Fruit fly (Drosophila melanogaster) whole organism, embryonic: Measurements from ENCODE around the gene CG5665.
A peak's percentile ranks its signal among the peaks of the same experiment; 100 is the strongest.

Experiments used
- Asciz ChIP-seq: fragments of 200-800 bp; sonication (Bioruptor generic); optimal IDR thresholded peaks from 2 replicates; lab custom pipeline; 2017; ENCODE audit warnings: missing biosample characterization, mild to moderate bottlenecking, missing genetic modification characterization, missing genetic modification reagents
- Atf3 ChIP-seq: fragments of 200-800 bp; sonication (Bioruptor generic); optimal IDR thresholded peaks from 3 replicates; lab custom pipeline; 2016; ENCODE audit warnings: missing biosample characterization, missing genetic modification characterization
- Blimp-1 ChIP-seq: fragments of 200-800 bp; sonication (Bioruptor generic); optimal IDR thresholded peaks from 3 replicates; lab custom pipeline; 2018; ENCODE audit warnings: missing biosample characterization, missing genetic modification characterization, mild to moderate bottlenecking, moderate library complexity, missing genetic modification reagents
- BtbVII ChIP-seq: fragments of 200-800 bp; sonication (Bioruptor generic); optimal IDR thresholded peaks from 3 replicates; lab custom pipeline; 2017; ENCODE audit warnings: missing biosample characterization, mild to moderate bottlenecking, missing genetic modification characterization
- CG1024 ChIP-seq: fragments of 200-800 bp; sonication (Bioruptor generic); IDR thresholded peaks from 2 replicates; pipeline ENCODE4 v1.3.6; 2022; ENCODE audit warnings: missing biosample characterization, missing genetic modification characterization
- CG12769 ChIP-seq: fragments of 200-800 bp; sonication (Bioruptor generic); optimal IDR thresholded peaks from 2 replicates; lab custom pipeline; 2019; ENCODE audit warnings: missing biosample characterization, mild to moderate bottlenecking, missing genetic modification characterization, moderate library complexity
- CG13424 ChIP-seq: fragments of 200-800 bp; sonication (Bioruptor generic); optimal IDR thresholded peaks from 2 replicates; lab custom pipeline; 2019; ENCODE audit warnings: missing biosample characterization, mild to moderate bottlenecking, missing genetic modification characterization, moderate library complexity
- CG15479 ChIP-seq: fragments of 200-800 bp; sonication (Bioruptor generic); optimal IDR thresholded peaks from 3 replicates; lab custom pipeline; 2019; ENCODE audit warnings: missing biosample characterization, mild to moderate bottlenecking, missing genetic modification characterization, moderate library complexity
- CG1603 ChIP-seq: fragments of 200-800 bp; sonication (Bioruptor generic); optimal IDR thresholded peaks from 2 replicates; lab custom pipeline; 2019; ENCODE audit warnings: missing biosample characterization, mild to moderate bottlenecking, missing genetic modification characterization, moderate library complexity
- CG17361 ChIP-seq: fragments of 200-800 bp; sonication (Bioruptor generic); IDR thresholded peaks from 3 replicates; pipeline ENCODE4 v1.3.6; 2022; ENCODE audit warnings: missing biosample characterization, missing genetic modification characterization
- CG17802 ChIP-seq: fragments of 200-800 bp; sonication (Bioruptor generic); optimal IDR thresholded peaks from 2 replicates; lab custom pipeline; 2018; ENCODE audit warnings: missing biosample characterization, mild to moderate bottlenecking, missing genetic modification characterization, moderate library complexity
- CG3065 ChIP-seq: fragments of 200-800 bp; sonication (Bioruptor generic); optimal IDR thresholded peaks from 2 replicates; lab custom pipeline; 2016; ENCODE audit warnings: missing biosample characterization, missing genetic modification characterization
- CG32532 ChIP-seq: fragments of 200-800 bp; sonication (Bioruptor generic); IDR thresholded peaks from 2 replicates; pipeline ENCODE4 v1.3.6; 2022; ENCODE audit warnings: missing biosample characterization, missing genetic modification characterization
- CG3407 ChIP-seq: fragments of 200-800 bp; sonication (Bioruptor generic); optimal IDR thresholded peaks from 2 replicates; lab custom pipeline; 2018; ENCODE audit warnings: missing biosample characterization, mild to moderate bottlenecking, missing genetic modification characterization
- CG7928 ChIP-seq: fragments of 200-800 bp; sonication (Bioruptor generic); optimal IDR thresholded peaks from 2 replicates; lab custom pipeline; 2017; ENCODE audit warnings: missing biosample characterization, mild to moderate bottlenecking, missing genetic modification characterization
- CG9437 ChIP-seq: fragments of 200-800 bp; sonication (Bioruptor generic); optimal IDR thresholded peaks from 2 replicates; lab custom pipeline; 2018; ENCODE audit warnings: missing biosample characterization, mild to moderate bottlenecking, missing genetic modification characterization
- CG9932 ChIP-seq: fragments of 200-800 bp; sonication (Bioruptor generic); IDR thresholded peaks from 2 replicates; pipeline ENCODE4 v1.3.6; 2022; ENCODE audit warnings: missing biosample characterization, missing genetic modification characterization
- Dbx ChIP-seq: fragments of 200-800 bp; sonication (Bioruptor generic); IDR thresholded peaks from 3 replicates; pipeline ENCODE4 v1.3.6; 2022; ENCODE audit warnings: missing biosample characterization, missing genetic modification characterization
- Deaf1 ChIP-seq: fragments of 200-800 bp; optimal IDR thresholded peaks from 3 replicates; lab custom pipeline; 2019; ENCODE audit warnings: missing biosample characterization, mild to moderate bottlenecking, missing genetic modification characterization, moderate library complexity
- Dip2 ChIP-seq: fragments of 200-800 bp; sonication (Bioruptor generic); IDR thresholded peaks from 2 replicates; pipeline ENCODE4 v1.3.6; 2022; ENCODE audit warnings: missing biosample characterization, missing genetic modification characterization
- Doc2 ChIP-seq: fragments of 200-800 bp; sonication (Bioruptor generic); IDR thresholded peaks from 2 replicates; pipeline ENCODE4 v1.3.6; 2022; ENCODE audit warnings: missing biosample characterization, missing genetic modification characterization
- Dp ChIP-seq: fragments of 200-800 bp; sonication (Bioruptor generic); optimal IDR thresholded peaks from 2 replicates; lab custom pipeline; 2018; ENCODE audit warnings: missing biosample characterization, mild to moderate bottlenecking, missing genetic modification characterization, moderate library complexity
- Drgx ChIP-seq: fragments of 200-800 bp; sonication (Bioruptor generic); IDR thresholded peaks from 2 replicates; pipeline ENCODE4 v1.3.6; 2022; ENCODE audit warnings: missing biosample characterization, missing genetic modification characterization
- E2f2 ChIP-seq: fragments of 200-800 bp; sonication (Bioruptor generic); IDR thresholded peaks from 2 replicates; pipeline ENCODE4 v1.3.6; 2022; ENCODE audit warnings: missing biosample characterization, missing genetic modification characterization
- HLH4C ChIP-seq: fragments of 200-800 bp; sonication (Bioruptor generic); IDR thresholded peaks from 3 replicates; pipeline ENCODE4 v1.3.6; 2022; ENCODE audit warnings: missing biosample characterization, missing genetic modification characterization; ENCODE audit not compliant: partially characterized antibody
- Hr39 ChIP-seq: fragments of >200 bp; optimal IDR thresholded peaks from 2 replicates; lab custom pipeline; 2017
- Hr51 ChIP-seq, 2 experiments: fragments of 200-800 bp; sonication (Bioruptor generic); optimal IDR thresholded peaks; 2 replicates in 1 of 2; 3 replicates in 1 of 2; lab custom pipeline; 2016 to 2018; ENCODE audit warnings: missing biosample characterization in 2 of 2, missing genetic modification characterization in 2 of 2, mild to moderate bottlenecking in 1 of 2, moderate library complexity in 1 of 2
- Med ChIP-seq: fragments of 200-800 bp; sonication (Bioruptor generic); peaks from one replicate; lab custom pipeline; 2016; ENCODE audit warnings: missing biosample characterization, missing genetic modification characterization, mild to moderate bottlenecking, inconsistent platforms, moderate library complexity
- Pdp1 ChIP-seq, 2 experiments: fragments of 200-800 bp; sonication (Bioruptor generic); optimal IDR thresholded peaks; 3 replicates each; lab custom pipeline; 2016; ENCODE audit warnings: missing biosample characterization in 2 of 2, missing genetic modification characterization in 2 of 2, mild to moderate bottlenecking in 1 of 2, moderate library complexity in 1 of 2
- al ChIP-seq: fragments of 200-800 bp; sonication (Bioruptor generic); IDR thresholded peaks from 2 replicates; pipeline ENCODE4 v1.3.6; 2022; ENCODE audit warnings: missing biosample characterization, missing genetic modification characterization
- br ChIP-seq: fragments of >200 bp; optimal IDR thresholded peaks from 2 replicates; lab custom pipeline; 2017
- caup ChIP-seq: fragments of 200-800 bp; sonication (Bioruptor generic); optimal IDR thresholded peaks from 3 replicates; lab custom pipeline; 2017; ENCODE audit warnings: missing biosample characterization, mild to moderate bottlenecking, missing genetic modification characterization, moderate library complexity; ENCODE audit not compliant: severe bottlenecking
- fd64A ChIP-seq: fragments of 200-800 bp; sonication (Bioruptor generic); optimal IDR thresholded peaks from 3 replicates; lab custom pipeline; 2018; ENCODE audit warnings: missing biosample characterization, mild to moderate bottlenecking, missing genetic modification characterization
- fd96Cb ChIP-seq: fragments of 200-800 bp; sonication (Bioruptor generic); optimal IDR thresholded peaks from 2 replicates; lab custom pipeline; 2018; ENCODE audit warnings: missing biosample characterization, mild to moderate bottlenecking, missing genetic modification characterization, moderate library complexity
- insv ChIP-seq, 2 experiments: fragments of 200-800 bp; sonication (Bioruptor generic); optimal IDR thresholded peaks; 3 replicates each; lab custom pipeline; 2016 to 2018; ENCODE audit warnings: missing biosample characterization in 2 of 2, missing genetic modification characterization in 2 of 2
- lab ChIP-seq: fragments of 200-800 bp; sonication (Bioruptor generic); optimal IDR thresholded peaks from 3 replicates; lab custom pipeline; 2017; ENCODE audit warnings: missing biosample characterization, missing genetic modification characterization, mild to moderate bottlenecking, moderate library complexity, missing genetic modification reagents
- luna ChIP-seq: fragments of 200-800 bp; sonication (Bioruptor generic); optimal IDR thresholded peaks from 2 replicates; lab custom pipeline; 2016; ENCODE audit warnings: missing biosample characterization, missing genetic modification characterization
- oc ChIP-seq: fragments of 200-800 bp; sonication (Bioruptor generic); optimal IDR thresholded peaks from 2 replicates; lab custom pipeline; 2018; ENCODE audit warnings: missing biosample characterization, mild to moderate bottlenecking, missing genetic modification characterization, moderate library complexity
- ranshi ChIP-seq: fragments of 200-800 bp; sonication (Bioruptor generic); IDR thresholded peaks from 2 replicates; pipeline ENCODE4 v1.3.6; 2022; ENCODE audit warnings: missing biosample characterization, missing genetic modification characterization
- repo ChIP-seq: fragments of 200-800 bp; sonication (Bioruptor generic); optimal IDR thresholded peaks from 2 replicates; lab custom pipeline; 2016; ENCODE audit warnings: missing biosample characterization, missing genetic modification characterization
- ro ChIP-seq: fragments of 200-800 bp; sonication (Bioruptor generic); IDR thresholded peaks from 2 replicates; pipeline ENCODE4 v1.3.6; 2022; ENCODE audit warnings: missing biosample characterization, missing genetic modification characterization
- sens-2 ChIP-seq: fragments of 200-800 bp; sonication (Bioruptor generic); IDR thresholded peaks from 2 replicates; pipeline ENCODE4 v1.3.6; 2022; ENCODE audit warnings: missing biosample characterization, missing genetic modification characterization
- shn ChIP-seq: fragments of 200-800 bp; sonication (Bioruptor generic); optimal IDR thresholded peaks from 3 replicates; lab custom pipeline; 2016; ENCODE audit warnings: missing biosample characterization, missing genetic modification characterization
- sob ChIP-seq: fragments of 200-800 bp; sonication (Bioruptor generic); IDR thresholded peaks from 2 replicates; pipeline ENCODE4 v1.3.6; 2022; ENCODE audit warnings: missing biosample characterization, missing genetic modification characterization
- vvl ChIP-seq: fragments of 200-800 bp; sonication (Bioruptor generic); IDR thresholded peaks from 2 replicates; pipeline ENCODE4 v1.3.6; 2022; ENCODE audit warnings: missing biosample characterization, missing genetic modification characterization
- zf30C ChIP-seq: fragments of 200-800 bp; sonication (Bioruptor generic); optimal IDR thresholded peaks from 3 replicates; lab custom pipeline; 2018; ENCODE audit warnings: missing biosample characterization, mild to moderate bottlenecking, missing genetic modification characterization

Gene CG5665

DNA sequence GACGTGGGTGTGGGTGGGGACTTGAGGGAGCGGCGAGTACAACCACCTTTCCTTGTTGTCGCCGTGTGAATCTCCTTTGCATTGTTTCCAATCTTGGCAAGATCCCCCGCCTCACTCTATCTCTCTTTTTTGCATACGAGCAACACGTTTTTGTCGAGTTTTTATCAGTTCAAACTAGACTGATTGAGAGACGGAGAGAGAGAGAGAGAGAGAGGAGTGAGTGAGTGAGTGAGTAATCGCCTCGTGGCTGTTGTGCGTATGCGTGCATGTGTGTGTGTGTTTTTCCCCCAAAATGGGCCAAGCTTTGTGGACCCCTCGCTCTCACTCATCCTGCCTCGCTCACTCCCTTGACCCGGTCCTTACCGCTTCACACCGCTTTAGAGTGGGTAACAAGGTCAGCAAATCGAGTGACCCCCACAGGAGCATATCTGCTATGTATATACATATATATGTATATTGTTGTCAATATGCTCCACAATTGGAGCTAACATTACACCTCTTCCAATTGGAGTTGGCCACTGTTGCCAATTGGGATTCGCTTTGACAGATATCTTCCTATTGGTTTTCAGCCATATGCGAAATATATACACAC lies 8.9 kb upstream of the CG5665 start (continued):
- TF ChIP-seq Atf3 (GFP tag; lab: Kevin White, UChicago) (no peak), CG32532 (GFP tag; lab: Robert Waterston, UW) (peak; percentile 13; the same call in 1 of the 2 replicates), Doc2 (GFP tag; lab: Robert Waterston, UW) (no peak), insv (GFP tag; optimal IDR thresholded peaks at IDR 0.05; lab: Kevin White, UChicago) (peak; percentile 33 to 89), zf30C (GFP tag; lab: Kevin White, UChicago) (no peak)

DNA sequence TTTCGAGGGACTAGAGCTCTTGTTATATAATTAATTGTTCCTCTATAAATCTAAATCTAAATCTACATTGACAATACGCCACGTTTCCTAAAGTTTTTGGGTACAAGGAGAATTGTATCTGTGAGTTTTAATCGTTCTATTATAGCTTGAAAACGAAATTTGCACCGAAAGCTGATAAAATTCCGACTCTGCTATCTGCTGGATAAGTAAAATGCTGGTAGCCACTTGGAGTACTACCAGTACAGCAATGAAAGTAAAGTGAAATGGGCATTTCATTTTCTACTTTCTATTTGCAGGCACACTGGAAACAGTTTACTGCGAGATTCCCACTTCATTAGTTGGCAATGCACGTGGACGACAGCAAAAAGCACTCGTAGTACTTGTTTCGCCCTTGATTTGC lies 5.2 kb upstream of the CG5665 start, which contains the start of gene CG5618:
Gene CG5618 (plus strand): TSS at position 301 of the 400 bp plus-strand sequence.
- TF ChIP-seq CG3065 (GFP tag; lab: Kevin White, UChicago) = no peak
- peak in 1 of 2 experiments; percentile 59 for TF ChIP-seq Pdp1 (GFP tag; optimal IDR thresholded peaks at IDR 0.05; lab: Kevin White, UChicago)
- no peak for TF ChIP-seq lab (GFP tag; lab: Kevin White, UChicago)
- TF ChIP-seq sens-2 (GFP tag; lab: Robert Waterston, UW) = no peak

DNA sequence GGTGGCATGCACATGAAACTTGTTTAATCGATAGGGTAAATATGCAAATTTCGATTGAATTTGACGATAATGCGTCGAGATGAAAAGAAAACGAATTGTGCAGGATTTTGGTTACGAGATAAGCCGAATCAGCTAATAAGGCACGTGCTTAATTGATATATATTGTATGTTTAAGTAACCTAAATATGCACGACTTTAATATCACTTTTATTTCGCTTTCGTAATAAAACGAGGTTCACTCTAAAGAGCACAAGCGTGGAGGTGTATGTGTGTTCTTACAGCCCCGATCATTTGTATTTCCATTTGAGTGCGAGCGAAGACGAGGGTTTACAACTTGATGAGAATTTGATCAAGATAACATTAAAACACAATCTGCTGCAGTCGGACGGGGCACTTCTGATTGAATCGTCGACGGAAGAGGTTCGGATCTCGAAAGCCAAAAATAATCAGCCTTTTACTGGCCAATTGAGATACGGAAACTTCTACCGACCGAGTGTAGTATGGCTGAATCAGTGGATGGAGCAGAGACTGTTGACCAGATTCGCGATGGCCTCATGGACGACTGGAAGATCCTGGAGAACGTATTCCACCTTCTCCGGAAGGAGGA lies 4.5 kb upstream of the CG5665 start:
- TF ChIP-seq fd64A (GFP tag; lab: Kevin White, UChicago) = no peak
- TF ChIP-seq E2f2 (GFP tag; lab: Robert Waterston, UW) = no peak
- TF ChIP-seq vvl = peak; percentile 38; the same call in 1 of the 2 replicates
- peak; percentile 78 for TF ChIP-seq Med
- no peak for TF ChIP-seq caup (GFP tag; lab: Kevin White, UChicago)
- no peak for TF ChIP-seq HLH4C
- no peak for TF ChIP-seq CG7928 (GFP tag; lab: Kevin White, UChicago)
- 0 out of 2 replicates have a peak, but pooled peaks have one; percentile 18 for TF ChIP-seq CG1024
- TF ChIP-seq CG1603 = no peak
- TF ChIP-seq shn (GFP tag; lab: Kevin White, UChicago) = no peak
- no peak for TF ChIP-seq CG17802
- TF ChIP-seq repo (GFP tag; lab: Kevin White, UChicago) = no peak
- TF ChIP-seq fd96Cb = no peak
- no peak for TF ChIP-seq CG9437 (GFP tag; lab: Kevin White, UChicago)
- no peak for TF ChIP-seq CG3407 (GFP tag; lab: Kevin White, UChicago)
- TF ChIP-seq luna = no peak
- 0 out of 2 replicates have a peak, but pooled peaks have one; percentile 20 for TF ChIP-seq Drgx
- TF ChIP-seq CG17361 (GFP tag; lab: Robert Waterston, UW) = no peak
- no peak for TF ChIP-seq CG13424 (tag; lab: Kevin White, UChicago)
- TF ChIP-seq br = no peak
- no peak for TF ChIP-seq ro (GFP tag; lab: Robert Waterston, UW)
- TF ChIP-seq Asciz = no peak
- no peak for TF ChIP-seq CG12769 (tag; lab: Kevin White, UChicago)
- TF ChIP-seq ranshi (GFP tag; lab: Robert Waterston, UW) = no peak
- TF ChIP-seq Hr39 (lab: Kevin White, UChicago) = no peak
- TF ChIP-seq sob (GFP tag; lab: Robert Waterston, UW) = no peak
- TF ChIP-seq Dbx = no peak
- TF ChIP-seq al (GFP tag; lab: Robert Waterston, UW) = no peak
- TF ChIP-seq CG15479 (GFP tag; lab: Kevin White, UChicago) = no peak
- TF ChIP-seq Deaf1 (tag; lab: Kevin White, UChicago) = no peak
- TF ChIP-seq Dp (GFP tag; lab: Kevin White, UChicago) = no peak
- no peak for TF ChIP-seq BtbVII (GFP tag; lab: Kevin White, UChicago)
- no peak for TF ChIP-seq Hr51 (GFP tag; optimal IDR thresholded peaks at IDR 0.05; lab: Kevin White, UChicago)
- no peak for TF ChIP-seq Dip2 (GFP tag; lab: Robert Waterston, UW)
- TF ChIP-seq oc = no peak
- TF ChIP-seq Blimp-1 (GFP tag; lab: Kevin White, UChicago) = no peak
- TF ChIP-seq CG9932 (GFP tag; lab: Robert Waterston, UW) = no peak
